Worm (Caenorhabditis elegans): ENCODE data around the gene T10B5.4.

Gene T10B5.4

DNA sequence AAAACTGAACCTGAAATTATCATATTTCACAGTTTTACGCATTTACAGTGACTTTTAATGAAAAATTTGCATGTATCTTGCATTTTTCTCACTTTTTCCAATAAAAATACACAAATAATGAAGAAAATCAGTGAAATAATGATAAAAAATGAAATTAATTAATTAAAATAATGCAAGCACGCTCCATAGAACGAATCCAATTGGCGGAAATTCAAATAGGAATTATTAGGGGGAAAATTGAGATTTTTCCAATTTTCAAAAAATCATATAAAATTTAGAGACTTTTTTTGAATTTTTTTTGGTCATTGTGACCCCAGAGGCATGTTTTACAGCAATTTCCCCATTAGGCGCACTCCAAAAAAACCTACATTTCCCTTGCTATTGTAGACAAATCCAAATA, 50.9 kb downstream of the T10B5.4 start:
- TF ChIP-seq madf-2 (tag; optimal IDR thresholded peaks at IDR 0.05) (no peak), Y22D7AL.16 (tag; optimal IDR thresholded peaks at IDR 0.05) (no peak), nfya-1 (tag; optimal IDR thresholded peaks at IDR 0.05) (no peak), gmeb-2 (tag; optimal IDR thresholded peaks at IDR 0.05) (no peak), lin-11 (tag; optimal IDR thresholded peaks at IDR 0.05) (no peak), pha-4 (tag; optimal IDR thresholded peaks at IDR 0.05) (no peak), ceh-30 (tag; optimal IDR thresholded peaks at IDR 0.05) (no peak), ets-4 (tag; optimal IDR thresholded peaks at IDR 0.05) (no peak), ceh-34 (tag; optimal IDR thresholded peaks at IDR 0.05) (no peak), ceh-6 (GFP tag; optimal IDR thresholded peaks at IDR 0.05) (no peak), unc-55 (GFP tag; optimal IDR thresholded peaks at IDR 0.05) (no peak), odd-2 (tag; optimal IDR thresholded peaks at IDR 0.05) (no peak), fkh-10 (GFP tag; optimal IDR thresholded peaks at IDR 0.05) (no peak)

Data from whole organism, late embryonic.